Worm (Caenorhabditis elegans) whole organism, L4 larva: Measurements from ENCODE around the gene C49H3.16.
A peak's percentile ranks its signal among the peaks of the same experiment; 100 is the strongest.

Experiments
- D1046.2 ChIP-seq: fragments of 200-800 bp; sonication (Bioruptor generic); IDR thresholded peaks from 2 replicates; pipeline ENCODE4 v1.3.6; 2022; ENCODE audit warnings: missing genetic modification characterization, missing compliant biosample characterization
- T20F7.1 ChIP-seq: fragments of 200-800 bp; sonication (Bioruptor generic); optimal IDR thresholded peaks from 2 replicates; lab custom pipeline; 2018; ENCODE audit warnings: mild to moderate bottlenecking, missing genetic modification characterization, missing compliant biosample characterization
- Y48G9A.11 ChIP-seq: fragments of 200-800 bp; sonication (Bioruptor generic); IDR thresholded peaks from 2 replicates; pipeline ENCODE4 v1.3.6; 2022; ENCODE audit warnings: missing genetic modification reagents, missing genetic modification characterization, missing compliant biosample characterization
- aha-1 ChIP-seq: fragments of 150-350 bp; peaks from one replicate; lab custom pipeline; 2014; ENCODE audit warnings: missing biosample characterization, missing genetic modification characterization
- ceh-28 ChIP-seq: fragments of 150-350 bp; optimal IDR thresholded peaks from 2 replicates; lab custom pipeline; 2014; ENCODE audit warnings: missing biosample characterization, missing genetic modification reagents, missing genetic modification characterization
- ceh-32 ChIP-seq: sonication (generic microtip); optimal IDR thresholded peaks from 2 replicates; lab custom pipeline; 2016; ENCODE audit warnings: mild to moderate bottlenecking, missing genetic modification characterization, missing compliant biosample characterization; ENCODE audit not compliant: poor library complexity
- ceh-62 ChIP-seq: sonication (generic microtip); optimal IDR thresholded peaks from 2 replicates; lab custom pipeline; 2017; ENCODE audit warnings: missing biosample characterization, missing genetic modification characterization
- ces-1 ChIP-seq: fragments of 150-350 bp; sonication (generic microtip); optimal IDR thresholded peaks from 4 replicates; lab custom pipeline; 2014; ENCODE audit warnings: missing biosample characterization, missing genetic modification reagents, missing genetic modification characterization
- daf-16 ChIP-seq, 3 experiments: sonication (generic microtip); optimal IDR thresholded peaks; 2 replicates each; lab custom pipeline; 2016 to 2017; ENCODE audit warnings: missing genetic modification characterization in 3 of 3, missing genetic modification reagents in 3 of 3, mild to moderate bottlenecking in 2 of 3, missing compliant biosample characterization in 2 of 3, missing biosample characterization in 1 of 3, moderate library complexity in 1 of 3
- daf-19 ChIP-seq: fragments of 200-800 bp; sonication (Bioruptor generic); conservative IDR thresholded peaks from 2 replicates; pipeline ENCODE4 v1.3.6; 2022; ENCODE audit warnings: missing genetic modification characterization, missing compliant biosample characterization
- dpl-1 ChIP-seq: fragments of 150-350 bp; optimal IDR thresholded peaks from 2 replicates; lab custom pipeline; 2014; ENCODE audit warnings: missing biosample characterization, missing genetic modification reagents, missing genetic modification characterization
- duxl-1 ChIP-seq: sonication (generic microtip); optimal IDR thresholded peaks from 2 replicates; lab custom pipeline; 2016; ENCODE audit warnings: mild to moderate bottlenecking, missing genetic modification characterization, moderate library complexity, missing compliant biosample characterization; ENCODE audit not compliant: poor library complexity
- dve-1 ChIP-seq: sonication (generic microtip); optimal IDR thresholded peaks from 2 replicates; lab custom pipeline; 2017; ENCODE audit warnings: antibody characterized with exemption, mild to moderate bottlenecking, missing genetic modification characterization, missing compliant biosample characterization; ENCODE audit not compliant: insufficient read depth
- egl-43 ChIP-seq: fragments of 200-800 bp; sonication (Bioruptor generic); IDR thresholded peaks from 2 replicates; pipeline ENCODE4 v1.3.6; 2022; ENCODE audit warnings: missing genetic modification reagents, missing genetic modification characterization, missing compliant biosample characterization
- fkh-10 ChIP-seq: fragments of 150-350 bp; optimal IDR thresholded peaks from 2 replicates; lab custom pipeline; 2014; ENCODE audit warnings: missing biosample characterization, missing genetic modification reagents, missing genetic modification characterization
- fos-1 ChIP-seq: fragments of 150-350 bp; optimal IDR thresholded peaks from 2 replicates; lab custom pipeline; 2014; ENCODE audit warnings: missing biosample characterization, missing genetic modification characterization
- hlh-30 ChIP-seq: sonication (generic microtip); optimal IDR thresholded peaks from 2 replicates; lab custom pipeline; 2017; ENCODE audit warnings: antibody characterized with exemption, mild to moderate bottlenecking, missing genetic modification characterization, missing compliant biosample characterization; ENCODE audit not compliant: insufficient read depth
- hmg-1.1 ChIP-seq: fragments of 200-800 bp; sonication (Bioruptor generic); IDR thresholded peaks from 2 replicates; pipeline ENCODE4 v1.3.6; 2022; ENCODE audit warnings: missing genetic modification reagents, missing genetic modification characterization, missing compliant biosample characterization
- lin-29 ChIP-seq: fragments of 200-800 bp; sonication (Bioruptor generic); IDR thresholded peaks from 2 replicates; pipeline ENCODE4 v1.3.6; 2022; ENCODE audit warnings: missing genetic modification reagents, missing genetic modification characterization, missing compliant biosample characterization
- lin-39 ChIP-seq: fragments of 150-350 bp; optimal IDR thresholded peaks from 2 replicates; lab custom pipeline; 2014; ENCODE audit warnings: missing biosample characterization, missing genetic modification reagents, missing genetic modification characterization
- lir-3 ChIP-seq: sonication (generic microtip); optimal IDR thresholded peaks from 2 replicates; lab custom pipeline; 2016; ENCODE audit warnings: mild to moderate bottlenecking, missing genetic modification characterization, missing compliant biosample characterization
- lsy-2 ChIP-seq, 2 experiments: fragments of 150-350 bp in 1 of 2; sonication (generic microtip) in 1 of 2; optimal IDR thresholded peaks; 2 replicates each; lab custom pipeline; 2014 to 2017; ENCODE audit warnings: missing biosample characterization in 2 of 2, missing genetic modification characterization in 2 of 2
- madf-5 ChIP-seq, 2 experiments: fragments of 200-800 bp; sonication (Bioruptor generic); IDR thresholded peaks; 2 replicates each; pipeline ENCODE4 v1.3.6; 2022; ENCODE audit warnings: missing compliant biosample characterization in 2 of 2, missing genetic modification characterization in 2 of 2
- mes-2 ChIP-seq: sonication (generic microtip); optimal IDR thresholded peaks from 2 replicates; lab custom pipeline; 2016; ENCODE audit warnings: missing genotype, mild to moderate bottlenecking, missing genetic modification characterization, missing compliant biosample characterization; ENCODE audit not compliant: poor library complexity, severe bottlenecking
- nhr-111 ChIP-seq: fragments of 200-800 bp; sonication (Bioruptor generic); optimal IDR thresholded peaks from 2 replicates; lab custom pipeline; 2018; ENCODE audit warnings: mild to moderate bottlenecking, missing genetic modification characterization, missing compliant biosample characterization
- nhr-77 ChIP-seq: fragments of 150-350 bp; optimal IDR thresholded peaks from 2 replicates; lab custom pipeline; 2014; ENCODE audit warnings: missing biosample characterization, missing genetic modification characterization
- pha-4 ChIP-seq, 2 experiments: fragments of 150-350 bp in 1 of 2; fragments of 200-800 bp in 1 of 2; sonication (Bioruptor generic) in 1 of 2; IDR thresholded peaks in 1 of 2; optimal IDR thresholded peaks in 1 of 2; 2 replicates each; pipeline versions ENCODE4 v1.3.6 to Lab custom; 2014 to 2022; ENCODE audit warnings: missing genetic modification characterization in 2 of 2, missing genetic modification reagents in 2 of 2, missing biosample characterization in 1 of 2, missing compliant biosample characterization in 1 of 2
- php-3 ChIP-seq: fragments of 200-800 bp; sonication (Bioruptor generic); IDR thresholded peaks from 2 replicates; pipeline ENCODE4 v1.3.6; 2022; ENCODE audit warnings: missing genetic modification reagents, missing genetic modification characterization, missing compliant biosample characterization
- rbr-2 ChIP-seq: sonication (generic microtip); optimal IDR thresholded peaks from 2 replicates; lab custom pipeline; 2016; ENCODE audit warnings: missing genotype, missing genetic modification characterization, missing compliant biosample characterization
- saeg-2 ChIP-seq: fragments of 200-800 bp; sonication (Bioruptor generic); IDR thresholded peaks from 2 replicates; pipeline ENCODE4 v1.3.6; 2022; ENCODE audit warnings: missing genetic modification reagents, missing genetic modification characterization, missing compliant biosample characterization
- set-16 ChIP-seq: fragments of 200-800 bp; sonication (Bioruptor generic); IDR thresholded peaks from 2 replicates; pipeline ENCODE4 v1.3.6; 2022; ENCODE audit warnings: missing genetic modification reagents, missing genetic modification characterization, missing compliant biosample characterization
- skn-1 ChIP-seq: fragments of 150-350 bp; optimal IDR thresholded peaks from 2 replicates; lab custom pipeline; 2014; ENCODE audit warnings: missing biosample characterization, missing genetic modification characterization
- spr-3 ChIP-seq: fragments of 200-800 bp; sonication (Bioruptor generic); optimal IDR thresholded peaks from 2 replicates; lab custom pipeline; 2018; ENCODE audit warnings: mild to moderate bottlenecking, missing genetic modification characterization, missing compliant biosample characterization
- tra-1 ChIP-seq: fragments of 200-800 bp; sonication (Bioruptor generic); IDR thresholded peaks from 2 replicates; pipeline ENCODE4 v1.3.6; 2022; ENCODE audit warnings: missing genetic modification reagents, missing genetic modification characterization, missing compliant biosample characterization
- unc-62 ChIP-seq, 3 experiments: fragments of 150-350 bp in 1 of 3; sonication (generic microtip); optimal IDR thresholded peaks in 2 of 3; peaks in 1 of 3; 1 replicate in 1 of 3; 2 replicates in 2 of 3; lab custom pipeline; 2014 to 2017; ENCODE audit warnings: missing biosample characterization in 3 of 3, missing genetic modification characterization in 3 of 3, missing genetic modification reagents in 3 of 3, missing genotype in 1 of 3
- zag-1 ChIP-seq: fragments of 150-350 bp; optimal IDR thresholded peaks from 2 replicates; lab custom pipeline; 2014; ENCODE audit warnings: missing biosample characterization, missing genetic modification characterization
- zfp-3 ChIP-seq: fragments of 200-800 bp; sonication (Bioruptor generic); conservative IDR thresholded peaks from 2 replicates; pipeline ENCODE4 v1.3.6; 2022; ENCODE audit warnings: missing genetic modification reagents, missing genetic modification characterization, missing compliant biosample characterization
- zip-11 ChIP-seq: fragments of 200-800 bp; sonication (Bioruptor generic); IDR thresholded peaks from 2 replicates; pipeline ENCODE4 v1.3.6; 2022; ENCODE audit warnings: missing genetic modification characterization, missing compliant biosample characterization

The C49H3.16 gene

ce11 chrIV:7926102-7926840, 6.0 kb downstream of the C49H3.16 start, which contains the start of gene rps-2:
Gene rps-2 (minus strand): TSS chrIV:7926391.
- TF ChIP-seq set-16 (GFP tag; lab: Robert Waterston, UW) (peak; percentile 87; the same call in 1 of the 2 replicates), pha-4 (GFP tag; IDR thresholded peaks at IDR 0.05; lab: Robert Waterston, UW) (0 out of 2 replicates have a peak, but pooled peaks have one; percentile 20), pha-4 (tag; optimal IDR thresholded peaks at IDR 0.05; lab: Kevin White, UChicago) (no peak), daf-16 (GFP tag; optimal IDR thresholded peaks at IDR 0.05; lab: Kevin White, UChicago) (no peak), daf-16 (tag; optimal IDR thresholded peaks at IDR 0.05; lab: Kevin White, UChicago) (no peak), rbr-2 (tag; lab: Kevin White, UChicago) (peak; percentile 18), unc-62 (GFP tag; optimal IDR thresholded peaks at IDR 0.05 in 1 of 2; lab: Kevin White, UChicago) (peak in 1 of 2 experiments; percentile 36), unc-62 (tag; optimal IDR thresholded peaks at IDR 0.05; lab: Kevin White, UChicago) (no peak), hlh-30 (tag; lab: Kevin White, UChicago) (no peak), dpl-1 (GFP tag; lab: Kevin White, UChicago) (peak; percentile 6), hmg-1.1 (GFP tag; lab: Robert Waterston, UW) (0 out of 2 replicates have a peak, but pooled peaks have one; percentile 25)

DNA sequence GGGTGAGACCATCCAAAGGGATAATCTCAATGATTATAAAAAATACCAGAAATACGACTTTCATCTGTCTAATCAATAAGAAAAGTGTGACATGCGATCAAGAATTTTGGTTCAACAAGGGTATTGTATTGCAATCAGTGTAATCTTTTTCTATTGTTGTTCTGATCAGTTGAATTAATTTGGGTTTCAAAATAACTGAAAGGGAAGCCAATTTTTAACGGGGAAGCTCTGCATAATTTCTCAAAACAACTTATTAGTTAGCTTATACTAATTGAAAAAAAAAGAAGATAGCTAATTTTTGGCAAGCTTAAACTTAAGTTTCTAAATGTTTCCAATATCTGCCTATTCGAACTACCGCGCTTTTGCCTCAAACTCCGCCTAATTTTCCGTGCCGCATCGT, 7.0 kb downstream of the C49H3.16 start, which contains the start of gene C49H3.12:
C49H3.12 (minus strand) TSS at position 101 of the 400 bp plus-strand sequence.
- peak; percentile 20 for TF ChIP-seq aha-1 (tag; lab: Kevin White, UChicago)
- no peak for TF ChIP-seq skn-1
- TF ChIP-seq lin-29, result no peak
- TF ChIP-seq zfp-3 (GFP tag; lab: Robert Waterston, UW), result no peak
- TF ChIP-seq tra-1 (GFP tag; lab: Robert Waterston, UW), result no peak
- TF ChIP-seq, all 104 proteins: peak for 1

- TF ChIP-seq madf-5 (GFP tag; IDR thresholded peaks at IDR 0.05; lab: Robert Waterston, UW) (no peak), ceh-62 (tag; lab: Kevin White, UChicago) (no peak), nhr-111 (GFP tag; lab: Kevin White, UChicago) (no peak), mes-2 (no peak), php-3 (no peak), ceh-28 (tag; lab: Kevin White, UChicago) (no peak), T20F7.1 (GFP tag; lab: Kevin White, UChicago) (no peak), D1046.2 (no peak), spr-3 (GFP tag; lab: Kevin White, UChicago) (no peak), dve-1 (tag; lab: Kevin White, UChicago) (no peak), daf-19 (GFP tag; lab: Robert Waterston, UW) (no peak), lir-3 (tag; lab: Kevin White, UChicago) (no peak), ceh-32 (tag; lab: Kevin White, UChicago) (no peak), ces-1 (GFP tag; lab: Kevin White, UChicago) (no peak), zip-11 (no peak), zag-1 (tag; lab: Kevin White, UChicago) (no peak), saeg-2 (GFP tag; lab: Robert Waterston, UW) (no peak)
These were observed 7.6 kb downstream of the C49H3.16 start, which contains the start of gene gcy-8 for ce11 chrIV:7927852-7928251. Gene gcy-8 (plus strand): TSS chrIV:7928152.

DNA sequence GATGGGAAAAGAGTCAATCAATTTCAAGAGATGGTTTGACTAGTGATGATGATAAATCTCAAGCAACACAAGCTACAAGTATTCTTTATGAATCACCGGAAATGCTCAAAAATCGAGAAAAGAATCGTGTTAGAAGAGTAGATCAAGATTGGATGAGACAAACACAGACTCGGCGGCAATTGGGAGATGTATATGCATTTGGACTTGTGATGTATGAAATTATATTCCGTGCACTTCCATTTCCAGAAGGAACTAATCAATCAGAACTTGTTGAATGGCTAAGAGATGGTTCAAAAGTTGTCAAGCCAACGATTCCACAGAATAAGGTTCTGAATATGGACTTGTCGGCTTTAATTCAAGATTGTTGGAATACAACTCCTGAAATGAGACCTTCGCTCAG, 11.6 kb downstream of the C49H3.16 start:
- TF ChIP-seq lin-39, result no peak
- no peak for TF ChIP-seq fkh-10
- peak in 1 of 2 experiments; percentile 92 for TF ChIP-seq unc-62 (GFP tag; optimal IDR thresholded peaks at IDR 0.05 in 1 of 2; lab: Kevin White, UChicago)
- TF ChIP-seq unc-62 (tag; optimal IDR thresholded peaks at IDR 0.05; lab: Kevin White, UChicago), result no peak
- no peak for TF ChIP-seq egl-43 (GFP tag; lab: Robert Waterston, UW)
- no peak for TF ChIP-seq nhr-77
- TF ChIP-seq lsy-2 (tag; optimal IDR thresholded peaks at IDR 0.05; lab: Kevin White, UChicago), result no peak
- TF ChIP-seq Y48G9A.11 (GFP tag; lab: Robert Waterston, UW), result no peak
- no peak for TF ChIP-seq fos-1
- no peak for TF ChIP-seq duxl-1 (tag; lab: Kevin White, UChicago)
